Worm (Caenorhabditis elegans): ENCODE data around the gene glb-27.

Gene glb-27

ce11 chrII:8516783-8517182, 39.3 kb downstream of the glb-27 start, which contains the start of gene rnh-2 (continued):
- no peak for TF ChIP-seq bed-1 (GFP tag; IDR thresholded peaks at IDR 0.05)
- TF ChIP-seq athp-1 (tag; optimal IDR thresholded peaks at IDR 0.05): peak; percentile 71
- 0 out of 2 replicates have a peak, but pooled peaks have one; percentile 14 for TF ChIP-seq Y95B8A.8 (GFP tag; IDR thresholded peaks at IDR 0.05)
- 0 out of 2 replicates have a peak, but pooled peaks have one; percentile 15 for TF ChIP-seq attf-3 (GFP tag; conservative IDR thresholded peaks at IDR 0.05)
- peak; percentile 37 for TF ChIP-seq xnd-1 (tag; optimal IDR thresholded peaks at IDR 0.05)
- no peak for TF ChIP-seq dpff-1 (tag; optimal IDR thresholded peaks at IDR 0.05)
- TF ChIP-seq sea-2 (GFP tag; IDR thresholded peaks at IDR 0.05): no peak
- TF ChIP-seq K11D2.4 (GFP tag; IDR thresholded peaks at IDR 0.05): 0 out of 2 replicates have a peak, but pooled peaks have one; percentile 23
- TF ChIP-seq nfya-1 (tag; optimal IDR thresholded peaks at IDR 0.05; ENCODE audit: borderline replicate concordance, insufficient read depth): no peak
- TF ChIP-seq lin-54 (GFP tag; optimal IDR thresholded peaks at IDR 0.05): peak; percentile 76
- TF ChIP-seq ceh-58 (GFP tag; IDR thresholded peaks at IDR 0.05): no peak
- no peak for TF ChIP-seq ztf-3 (GFP tag; optimal IDR thresholded peaks at IDR 0.05)
- TF ChIP-seq him-1 (tag; optimal IDR thresholded peaks at IDR 0.05): peak; percentile 78
- no peak for TF ChIP-seq Y56A3A.18 (GFP tag; IDR thresholded peaks at IDR 0.05)
- TF ChIP-seq rcor-1 (GFP tag; IDR thresholded peaks at IDR 0.05): 0 out of 2 replicates have a peak, but pooled peaks have one; percentile 33
- no peak for TF ChIP-seq lsy-27 (tag; optimal IDR thresholded peaks at IDR 0.05; ENCODE audit: borderline replicate concordance, insufficient read depth)
- TF ChIP-seq ZK185.1 (tag; optimal IDR thresholded peaks at IDR 0.05; ENCODE audit: poor library complexity, severe bottlenecking): peak; percentile 84
- no peak for TF ChIP-seq attf-6 (GFP tag; IDR thresholded peaks at IDR 0.05)
- no peak for TF ChIP-seq nhr-27 (tag; optimal IDR thresholded peaks at IDR 0.05)
- peak in 1 of 3 experiments; percentile 58 for TF ChIP-seq lin-35 (GFP tag; optimal IDR thresholded peaks at IDR 0.05)
- TF ChIP-seq nhr-179 (tag; optimal IDR thresholded peaks at IDR 0.05): no peak
- no peak for TF ChIP-seq ets-4 (GFP tag; optimal IDR thresholded peaks at IDR 0.05)
- no peak for TF ChIP-seq T26A5.8 (tag; optimal IDR thresholded peaks at IDR 0.05)
- TF ChIP-seq snpc-1.3 (tag; optimal IDR thresholded peaks at IDR 0.05; ENCODE audit: insufficient read depth): peak; percentile 53
- peak; percentile 72; the same call in 1 of the 2 replicates for TF ChIP-seq ztf-25 (GFP tag; IDR thresholded peaks at IDR 0.05)
- no peak for TF ChIP-seq snpc-4 (GFP tag; optimal IDR thresholded peaks at IDR 0.05)
- TF ChIP-seq snpc-4 (tag; optimal IDR thresholded peaks at IDR 0.05): peak in 2 of 4 experiments; percentile 57 to 68
- TF ChIP-seq tlf-1 (GFP tag; optimal IDR thresholded peaks at IDR 0.05): peak; percentile 54
- TF ChIP-seq egrh-3 (GFP tag; IDR thresholded peaks at IDR 0.05): no peak
- TF ChIP-seq ztf-28 (GFP tag; IDR thresholded peaks at IDR 0.05): 0 out of 2 replicates have a peak, but pooled peaks have one; percentile 37
- TF ChIP-seq F57A8.1 (GFP tag; optimal IDR thresholded peaks at IDR 0.05): no peak
- no peak for TF ChIP-seq B0035.1 (tag; optimal IDR thresholded peaks at IDR 0.05)
- no peak for TF ChIP-seq hsf-1 (GFP tag; IDR thresholded peaks at IDR 0.05)
- TF ChIP-seq F10E7.11 (tag; optimal IDR thresholded peaks at IDR 0.05): no peak
- peak; percentile 87 for TF ChIP-seq attf-5 (GFP tag; optimal IDR thresholded peaks at IDR 0.05)
- TF ChIP-seq ccch-3 (GFP tag; optimal IDR thresholded peaks at IDR 0.05): no peak
- peak; percentile 70; the same call in 1 of the 2 replicates for TF ChIP-seq B0019.2 (GFP tag; conservative IDR thresholded peaks at IDR 0.05)
- no peak for TF ChIP-seq die-1 (tag; optimal IDR thresholded peaks at IDR 0.05)
- TF ChIP-seq chd-7 (tag; optimal IDR thresholded peaks at IDR 0.05): no peak

DNA sequence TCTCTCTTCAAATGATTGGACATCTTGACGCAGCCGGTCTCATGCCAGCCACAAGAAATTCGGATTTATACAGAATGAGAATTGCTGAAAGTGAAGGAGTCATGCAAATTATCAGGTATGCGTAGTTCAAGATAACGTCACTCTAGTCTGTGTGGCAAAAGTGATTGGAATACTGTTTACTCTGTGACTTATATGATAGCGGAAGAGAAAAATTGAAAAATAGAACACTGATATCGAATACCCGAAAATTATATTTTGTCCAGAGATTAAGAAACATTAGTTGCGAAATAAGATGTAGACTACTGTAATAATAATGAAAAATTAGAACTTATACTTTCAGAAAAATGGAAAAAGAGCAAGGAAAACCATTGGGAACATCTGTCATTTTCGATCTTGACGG, 40.5 kb downstream of the glb-27 start:
- no peak for TF ChIP-seq T07F8.4 (tag; optimal IDR thresholded peaks at IDR 0.05)
- no peak for TF ChIP-seq unc-130 (GFP tag; optimal IDR thresholded peaks at IDR 0.05)
- TF ChIP-seq chd-7 (tag; optimal IDR thresholded peaks at IDR 0.05): no peak
- TF ChIP-seq let-607 (tag; optimal IDR thresholded peaks at IDR 0.05): no peak
- no peak for TF ChIP-seq cebp-1 (GFP tag; IDR thresholded peaks at IDR 0.05)
- TF ChIP-seq cebp-1 (tag; optimal IDR thresholded peaks at IDR 0.05): peak; percentile 59
- no peak for TF ChIP-seq nhr-90 (tag; optimal IDR thresholded peaks at IDR 0.05)
- peak; percentile 56 for TF ChIP-seq nhr-80 (tag; optimal IDR thresholded peaks at IDR 0.05)
- no peak for TF ChIP-seq ztf-22 (GFP tag; optimal IDR thresholded peaks at IDR 0.05)
- TF ChIP-seq cebp-2 (GFP tag; IDR thresholded peaks at IDR 0.05): no peak
- TF ChIP-seq Y67H2A.10 (GFP tag; conservative IDR thresholded peaks at IDR 0.05): no peak
